Worm (Caenorhabditis elegans): ENCODE measurements around the gene apl-1.

apl-1 gene

DNA sequence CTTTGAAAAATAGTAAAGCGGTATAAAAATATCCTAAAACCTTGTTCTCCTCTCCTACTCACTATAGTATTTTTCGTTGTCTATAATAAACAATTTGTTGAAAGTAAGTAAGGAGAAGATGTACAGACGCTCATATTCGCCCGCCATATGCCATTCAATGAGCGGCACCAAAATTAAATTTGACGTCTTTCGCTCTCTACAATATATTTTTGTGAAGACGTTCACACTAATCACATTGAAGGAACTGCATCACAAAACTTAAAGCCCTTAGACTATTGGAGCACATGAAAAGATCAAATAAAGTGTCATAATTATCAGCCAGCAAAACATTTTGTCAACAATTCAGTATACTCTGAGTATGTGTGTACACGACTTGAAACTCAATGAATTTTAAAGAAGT is 15.1 kb upstream of the apl-1 start:
- TF ChIP-seq elt-2 (tag; optimal IDR thresholded peaks at IDR 0.05) (no peak), lin-15B (tag; optimal IDR thresholded peaks at IDR 0.05) (no peak), elt-1 (tag; optimal IDR thresholded peaks at IDR 0.05) (no peak), ceh-28 (tag; optimal IDR thresholded peaks at IDR 0.05) (no peak), nhr-77 (tag; optimal IDR thresholded peaks at IDR 0.05) (no peak), lsy-12 (tag; optimal IDR thresholded peaks at IDR 0.05) (no peak), nhr-23 (tag; optimal IDR thresholded peaks at IDR 0.05) (no peak), nhr-237 (tag; optimal IDR thresholded peaks at IDR 0.05) (no peak), ZK546.5 (tag; optimal IDR thresholded peaks at IDR 0.05) (no peak), pha-4 (tag; optimal IDR thresholded peaks at IDR 0.05) (no peak)

DNA sequence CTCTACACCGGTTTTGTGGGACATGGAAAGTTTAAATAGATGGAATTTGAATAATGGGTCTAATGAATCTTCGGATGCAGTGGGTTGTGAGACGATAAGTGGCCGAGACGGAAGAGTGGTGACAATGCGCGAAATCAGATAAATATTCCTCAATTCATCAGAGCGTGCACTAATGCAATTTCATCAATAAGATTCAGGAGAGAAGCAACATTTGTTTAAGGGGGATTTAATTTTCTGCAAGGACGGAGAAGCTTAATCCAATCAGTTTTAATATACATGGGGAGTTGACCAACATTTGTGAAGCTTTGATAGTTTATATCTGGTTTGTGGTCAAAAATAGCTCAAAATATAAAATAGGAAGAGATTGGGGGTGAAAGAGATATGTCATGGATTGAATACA is 12.8 kb upstream of the apl-1 start:
- TF ChIP-seq nhr-25 (tag; optimal IDR thresholded peaks at IDR 0.05) = no peak
- no peak for TF ChIP-seq lin-39 (tag; optimal IDR thresholded peaks at IDR 0.05)
- TF ChIP-seq nhr-43 (tag; optimal IDR thresholded peaks at IDR 0.05; ENCODE audit: poor library complexity, severe bottlenecking) = no peak
- no peak for TF ChIP-seq nfya-1 (tag; optimal IDR thresholded peaks at IDR 0.05; ENCODE audit: insufficient read depth)
- no peak for TF ChIP-seq fkh-2 (tag; optimal IDR thresholded peaks at IDR 0.05)
- TF ChIP-seq elt-2 (tag; optimal IDR thresholded peaks at IDR 0.05) = no peak

DNA sequence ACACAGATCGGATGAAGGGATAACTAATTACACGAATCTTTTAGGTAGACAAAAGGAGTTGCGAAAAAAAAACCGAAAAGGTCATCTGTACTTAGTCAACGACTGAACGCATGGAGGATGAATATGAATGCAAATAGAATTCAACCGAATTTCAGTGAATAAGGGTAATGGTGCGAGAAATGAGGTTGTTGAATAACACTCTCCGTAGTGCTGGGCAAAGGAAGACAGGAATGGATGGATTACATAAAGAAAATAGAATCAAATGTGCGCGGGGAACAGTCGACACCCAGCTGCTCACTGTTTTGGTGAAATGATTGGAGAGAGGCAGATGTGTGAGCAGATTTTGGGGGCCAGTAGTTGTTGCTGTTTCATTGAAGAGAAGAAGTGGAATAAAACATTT is 7.6 kb upstream of the apl-1 start:
- TF ChIP-seq nhr-25 (tag; optimal IDR thresholded peaks at IDR 0.05) (peak; percentile 31), tbx-2 (tag; optimal IDR thresholded peaks at IDR 0.05) (no peak)

DNA sequence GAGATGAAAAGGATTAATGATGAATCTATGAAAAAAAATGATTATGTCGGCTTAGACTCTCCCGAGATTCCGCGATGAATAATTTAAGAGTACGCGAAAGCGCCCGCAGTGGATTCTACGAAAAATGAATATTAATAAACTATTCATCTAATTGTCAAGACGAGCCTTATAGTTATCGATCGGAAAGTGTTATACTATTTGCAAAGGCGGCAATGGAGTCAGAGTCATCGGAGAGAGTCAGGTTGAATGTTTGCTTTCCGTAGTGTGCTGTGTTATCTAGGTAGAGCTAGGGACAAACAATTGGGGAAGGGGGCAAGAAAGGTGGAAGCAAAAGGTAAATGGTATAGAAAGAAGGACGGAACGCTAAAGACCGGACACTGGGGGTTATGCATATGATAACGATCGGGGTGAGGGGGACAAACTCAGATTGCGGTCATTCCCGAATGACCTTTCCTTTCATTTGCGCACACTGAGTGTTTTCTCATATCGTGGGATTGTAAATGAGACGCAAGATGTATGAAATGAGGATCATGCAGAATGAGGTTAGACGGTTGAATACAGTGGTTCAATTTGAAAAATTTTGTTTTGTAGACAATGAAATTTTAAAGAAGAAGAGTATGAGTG is 6.2 kb upstream of the apl-1 start:
- TF ChIP-seq ceh-9 (tag; optimal IDR thresholded peaks at IDR 0.05) (no peak), pqm-1 (tag; optimal IDR thresholded peaks at IDR 0.05) (peak; percentile 30), elt-2 (tag; optimal IDR thresholded peaks at IDR 0.05) (peak; percentile 22), elt-1 (tag; optimal IDR thresholded peaks at IDR 0.05) (no peak), pha-4 (tag; optimal IDR thresholded peaks at IDR 0.05) (peak; percentile 85), ztf-4 (tag; optimal IDR thresholded peaks at IDR 0.05) (no peak), ZK546.5 (tag; optimal IDR thresholded peaks at IDR 0.05) (no peak), hmg-11 (tag; optimal IDR thresholded peaks at IDR 0.05) (no peak), nhr-25 (tag; optimal IDR thresholded peaks at IDR 0.05) (peak; percentile 26), ceh-82 (tag; optimal IDR thresholded peaks at IDR 0.05) (no peak), nhr-23 (tag; optimal IDR thresholded peaks at IDR 0.05) (peak; percentile 18)

DNA sequence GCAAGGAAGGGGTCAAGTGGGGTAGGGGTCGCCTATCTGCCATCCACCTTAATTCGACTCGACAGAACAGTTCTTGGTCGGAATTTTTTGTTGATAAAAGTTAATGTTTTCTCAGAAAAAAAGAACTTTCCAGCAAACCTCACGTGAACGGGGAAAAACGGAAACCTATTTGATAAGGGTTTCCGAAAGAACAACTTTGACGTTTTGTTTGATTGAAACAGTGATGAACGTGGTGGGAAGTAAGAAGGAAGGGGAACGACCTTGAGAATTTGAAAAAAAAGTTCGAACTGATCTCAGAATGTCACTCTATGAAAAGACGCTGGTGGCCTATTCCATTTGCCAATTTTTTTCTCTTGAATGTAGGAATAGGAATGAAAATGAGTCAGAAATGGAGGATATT is 5.7 kb upstream of the apl-1 start:
- no peak for TF ChIP-seq nhr-25 (tag; optimal IDR thresholded peaks at IDR 0.05)
- TF ChIP-seq unc-39 (tag; optimal IDR thresholded peaks at IDR 0.05) = no peak
- TF ChIP-seq zag-1 (tag; optimal IDR thresholded peaks at IDR 0.05) = no peak
- peak; percentile 9 for TF ChIP-seq nhr-23 (tag; optimal IDR thresholded peaks at IDR 0.05)
- no peak for TF ChIP-seq eor-1 (tag; optimal IDR thresholded peaks at IDR 0.05)
- TF ChIP-seq fkh-10 (GFP tag; optimal IDR thresholded peaks at IDR 0.05) = no peak
- no peak for TF ChIP-seq hmg-11 (tag; optimal IDR thresholded peaks at IDR 0.05)
- no peak for TF ChIP-seq ceh-16 (tag; optimal IDR thresholded peaks at IDR 0.05)
- peak; percentile 36 for TF ChIP-seq elt-2 (tag; optimal IDR thresholded peaks at IDR 0.05)

DNA sequence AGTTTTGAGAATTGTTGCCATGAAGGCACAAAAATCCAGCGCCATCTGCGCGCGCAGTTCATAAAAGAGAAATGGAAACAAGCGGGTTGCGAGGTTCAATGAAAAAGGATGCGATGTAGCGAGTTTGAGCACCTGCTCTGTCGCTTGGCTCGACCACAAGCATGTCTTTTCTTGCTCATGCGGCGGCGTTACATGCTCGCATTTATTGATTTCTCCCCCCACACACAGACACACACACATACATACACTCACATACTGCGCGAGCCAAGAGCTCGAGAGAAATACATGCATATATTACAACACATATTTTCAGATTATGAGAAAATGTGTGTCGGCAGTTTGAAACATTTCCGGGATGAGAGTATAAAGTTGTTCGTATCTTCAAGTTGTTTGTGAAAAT is 5.1 kb upstream of the apl-1 start:
- TF ChIP-seq nhr-12 (tag; optimal IDR thresholded peaks at IDR 0.05) (no peak), hmg-11 (tag; optimal IDR thresholded peaks at IDR 0.05) (peak; percentile 61), sea-2 (GFP tag; optimal IDR thresholded peaks at IDR 0.05) (peak; percentile 67), ztf-4 (tag; optimal IDR thresholded peaks at IDR 0.05) (no peak), fkh-10 (GFP tag; optimal IDR thresholded peaks at IDR 0.05) (no peak), egl-5 (tag; optimal IDR thresholded peaks at IDR 0.05) (no peak), elt-2 (tag; optimal IDR thresholded peaks at IDR 0.05) (no peak), ceh-16 (tag; optimal IDR thresholded peaks at IDR 0.05) (no peak), tbx-2 (tag; optimal IDR thresholded peaks at IDR 0.05) (no peak), fos-1 (tag; optimal IDR thresholded peaks at IDR 0.05) (no peak), nhr-43 (tag; optimal IDR thresholded peaks at IDR 0.05; ENCODE audit: poor library complexity, severe bottlenecking) (no peak), nhr-25 (tag; optimal IDR thresholded peaks at IDR 0.05) (no peak), fkh-2 (tag; optimal IDR thresholded peaks at IDR 0.05) (no peak), nfya-1 (tag; optimal IDR thresholded peaks at IDR 0.05; ENCODE audit: insufficient read depth) (peak; percentile 52), unc-39 (tag; optimal IDR thresholded peaks at IDR 0.05) (no peak), snpc-4 (tag; optimal IDR thresholded peaks at IDR 0.05) (no peak), ama-1 (optimal IDR thresholded peaks at IDR 0.05) (peak; percentile 20), ztf-11 (tag; optimal IDR thresholded peaks at IDR 0.05) (no peak), mdl-1 (tag; optimal IDR thresholded peaks at IDR 0.05) (no peak), lin-15B (tag; optimal IDR thresholded peaks at IDR 0.05) (no peak), zag-1 (tag; optimal IDR thresholded peaks at IDR 0.05) (no peak), ZK546.5 (tag; optimal IDR thresholded peaks at IDR 0.05) (no peak), ceh-82 (tag; optimal IDR thresholded peaks at IDR 0.05) (no peak), nhr-67 (tag; optimal IDR thresholded peaks at IDR 0.05) (no peak), egl-27 (tag; optimal IDR thresholded peaks at IDR 0.05) (no peak), nhr-77 (tag; optimal IDR thresholded peaks at IDR 0.05) (no peak), skn-1 (tag; optimal IDR thresholded peaks at IDR 0.05) (no peak), eor-1 (tag; optimal IDR thresholded peaks at IDR 0.05) (no peak), pqm-1 (tag; optimal IDR thresholded peaks at IDR 0.05) (no peak), nhr-28 (tag; optimal IDR thresholded peaks at IDR 0.05) (no peak), lsy-12 (tag; optimal IDR thresholded peaks at IDR 0.05) (no peak), jun-1 (tag; optimal IDR thresholded peaks at IDR 0.05) (no peak), nhr-237 (tag; optimal IDR thresholded peaks at IDR 0.05) (no peak)

All from whole organism, L3 larva.